Worm (Caenorhabditis elegans): ENCODE data around the gene C53A5.11.

ce11 chrV:14522514-14522913, 40.2 kb upstream of the C53A5.11 start, which contains the start of gene C53A5.16:
- TF ChIP-seq nhr-21 (tag; optimal IDR thresholded peaks at IDR 0.05): no peak
- TF ChIP-seq nhr-25 (tag; optimal IDR thresholded peaks at IDR 0.05): no peak
- no peak for TF ChIP-seq C34F6.9 (tag; optimal IDR thresholded peaks at IDR 0.05)
- no peak for TF ChIP-seq crh-2 (tag; optimal IDR thresholded peaks at IDR 0.05)
